Worm (Caenorhabditis elegans) whole organism, L3 larva: Measurements from ENCODE around the gene aptf-3.

Experiments
- ZK546.5 ChIP-seq: sonication (generic microtip); optimal IDR thresholded peaks from 2 replicates; lab custom pipeline; 2017; ENCODE audit warnings: missing biosample characterization, missing genetic modification characterization
- aly-2 ChIP-seq: fragments of 150-350 bp; optimal IDR thresholded peaks from 2 replicates; lab custom pipeline; 2014; ENCODE audit warnings: missing biosample characterization, missing genetic modification characterization
- ceh-16 ChIP-seq: sonication (generic microtip); optimal IDR thresholded peaks from 2 replicates; lab custom pipeline; 2017; ENCODE audit warnings: missing biosample characterization, missing genetic modification characterization
- ceh-82 ChIP-seq: fragments of 150-350 bp; optimal IDR thresholded peaks from 2 replicates; lab custom pipeline; 2014; ENCODE audit warnings: missing biosample characterization, missing genetic modification characterization
- ceh-9 ChIP-seq: sonication (generic microtip); optimal IDR thresholded peaks from 2 replicates; lab custom pipeline; 2018; ENCODE audit warnings: missing biosample characterization, missing genetic modification characterization
- daf-12 ChIP-seq: fragments of 150-350 bp; optimal IDR thresholded peaks from 2 replicates; lab custom pipeline; 2014; ENCODE audit warnings: missing biosample characterization, missing genetic modification reagents, missing genetic modification characterization
- egl-27 ChIP-seq: sonication (generic microtip); optimal IDR thresholded peaks from 4 replicates; lab custom pipeline; 2017; ENCODE audit warnings: missing biosample characterization, missing genetic modification reagents, missing genetic modification characterization
- egl-5 ChIP-seq: fragments of 150-350 bp; optimal IDR thresholded peaks from 2 replicates; lab custom pipeline; 2017; ENCODE audit warnings: missing biosample characterization, missing genetic modification reagents, missing genetic modification characterization, inconsistent platforms
- elt-1 ChIP-seq: fragments of 150-350 bp; optimal IDR thresholded peaks from 2 replicates; lab custom pipeline; 2014; ENCODE audit warnings: missing biosample characterization, missing genetic modification characterization
- elt-2 ChIP-seq: sonication (generic microtip); optimal IDR thresholded peaks from 2 replicates; lab custom pipeline; 2016; ENCODE audit warnings: missing genetic modification reagents, mild to moderate bottlenecking, missing genetic modification characterization, missing compliant biosample characterization
- elt-3 ChIP-seq, 3 experiments: fragments of 150-350 bp in 1 of 3; sonication (generic microtip) in 2 of 3; optimal IDR thresholded peaks; 2 replicates in 2 of 3; 4 replicates in 1 of 3; lab custom pipeline; 2014 to 2017; ENCODE audit warnings: missing biosample characterization in 3 of 3, missing genetic modification characterization in 3 of 3
- fkh-10 ChIP-seq: sonication (generic microtip); optimal IDR thresholded peaks from 2 replicates; lab custom pipeline; 2017; ENCODE audit warnings: missing biosample characterization, missing genetic modification reagents, missing genetic modification characterization
- fkh-2 ChIP-seq: fragments of 150-350 bp; optimal IDR thresholded peaks from 2 replicates; lab custom pipeline; 2014; ENCODE audit warnings: missing biosample characterization, missing genetic modification reagents, missing genetic modification characterization
- fos-1 ChIP-seq: fragments of 150-350 bp; optimal IDR thresholded peaks from 2 replicates; lab custom pipeline; 2014; ENCODE audit warnings: missing biosample characterization, missing genetic modification characterization
- jun-1 ChIP-seq: fragments of 150-350 bp; optimal IDR thresholded peaks from 2 replicates; lab custom pipeline; 2014; ENCODE audit warnings: missing biosample characterization, missing genetic modification reagents, missing genetic modification characterization
- lin-15B ChIP-seq: fragments of 150-350 bp; optimal IDR thresholded peaks from 2 replicates; lab custom pipeline; 2014; ENCODE audit warnings: missing biosample characterization, missing genetic modification characterization
- lin-39 ChIP-seq: fragments of 150-350 bp; optimal IDR thresholded peaks from 2 replicates; lab custom pipeline; 2018; ENCODE audit warnings: missing biosample characterization, missing genetic modification reagents, missing genetic modification characterization
- lsy-12 ChIP-seq: sonication (generic microtip); optimal IDR thresholded peaks from 2 replicates; lab custom pipeline; 2016; ENCODE audit warnings: mild to moderate bottlenecking, missing genetic modification characterization, missing compliant biosample characterization
- mdl-1 ChIP-seq: fragments of 150-350 bp; optimal IDR thresholded peaks from 2 replicates; lab custom pipeline; 2014; ENCODE audit warnings: missing biosample characterization, missing genetic modification characterization
- mml-1 ChIP-seq: fragments of 150-350 bp; sonication (generic microtip); optimal IDR thresholded peaks from 3 replicates; lab custom pipeline; 2014; ENCODE audit warnings: missing biosample characterization, missing genetic modification characterization
- nfya-1 ChIP-seq: sonication (generic microtip); optimal IDR thresholded peaks from 2 replicates; lab custom pipeline; 2017; ENCODE audit warnings: missing genetic modification characterization, mild to moderate bottlenecking, missing compliant biosample characterization, antibody characterized with exemption, moderate library complexity; ENCODE audit not compliant: insufficient read depth
- nhr-12 ChIP-seq: fragments of 150-350 bp; optimal IDR thresholded peaks from 2 replicates; lab custom pipeline; 2014; ENCODE audit warnings: missing biosample characterization, missing genetic modification characterization
- nhr-23 ChIP-seq: fragments of 150-350 bp; optimal IDR thresholded peaks from 2 replicates; lab custom pipeline; 2014; ENCODE audit warnings: missing biosample characterization, missing genetic modification reagents, missing genetic modification characterization
- nhr-237 ChIP-seq: fragments of 150-350 bp; optimal IDR thresholded peaks from 2 replicates; lab custom pipeline; 2014; ENCODE audit warnings: missing biosample characterization, missing genetic modification characterization
- nhr-25 ChIP-seq: sonication (generic microtip); optimal IDR thresholded peaks from 2 replicates; lab custom pipeline; 2017; ENCODE audit warnings: missing biosample characterization, missing genetic modification characterization
- nhr-28 ChIP-seq: fragments of 150-350 bp; optimal IDR thresholded peaks from 2 replicates; lab custom pipeline; 2014; ENCODE audit warnings: missing biosample characterization, missing genetic modification characterization
- nhr-43 ChIP-seq: sonication (generic microtip); optimal IDR thresholded peaks from 2 replicates; lab custom pipeline; 2016; ENCODE audit warnings: mild to moderate bottlenecking, missing genetic modification characterization, missing compliant biosample characterization; ENCODE audit not compliant: poor library complexity, severe bottlenecking
- nhr-67 ChIP-seq: fragments of 150-350 bp; optimal IDR thresholded peaks from 2 replicates; lab custom pipeline; 2014; ENCODE audit warnings: missing biosample characterization, missing genetic modification characterization
- nhr-77 ChIP-seq: fragments of 150-350 bp; optimal IDR thresholded peaks from 2 replicates; lab custom pipeline; 2014; ENCODE audit warnings: missing biosample characterization, missing genetic modification characterization
- pha-4 ChIP-seq: fragments of 150-350 bp; optimal IDR thresholded peaks from 2 replicates; lab custom pipeline; 2014; ENCODE audit warnings: missing biosample characterization, missing genetic modification reagents, missing genetic modification characterization
- pqm-1 ChIP-seq: fragments of 150-350 bp; optimal IDR thresholded peaks from 2 replicates; lab custom pipeline; 2017; ENCODE audit warnings: missing biosample characterization, missing genetic modification characterization, inconsistent platforms
- sea-2 ChIP-seq: fragments of 150-350 bp; sonication (generic microtip); optimal IDR thresholded peaks from 4 replicates; lab custom pipeline; 2014; ENCODE audit warnings: missing biosample characterization, missing genetic modification reagents, missing genetic modification characterization
- skn-1 ChIP-seq: fragments of 150-350 bp; optimal IDR thresholded peaks from 2 replicates; lab custom pipeline; 2014; ENCODE audit warnings: missing biosample characterization, missing genetic modification characterization
- snpc-4 ChIP-seq: fragments of 150-350 bp; optimal IDR thresholded peaks from 2 replicates; lab custom pipeline; 2014; ENCODE audit warnings: missing biosample characterization, missing genetic modification characterization
- tbx-2 ChIP-seq: sonication (generic microtip); optimal IDR thresholded peaks from 2 replicates; lab custom pipeline; 2016; ENCODE audit warnings: mild to moderate bottlenecking, missing genetic modification characterization, missing compliant biosample characterization
- unc-39 ChIP-seq: sonication (generic microtip); optimal IDR thresholded peaks from 4 replicates; lab custom pipeline; 2017; ENCODE audit warnings: missing biosample characterization, missing genetic modification characterization
- unc-62 ChIP-seq: fragments of 150-350 bp; sonication (generic microtip); optimal IDR thresholded peaks from 4 replicates; lab custom pipeline; 2014; ENCODE audit warnings: missing biosample characterization, missing genetic modification reagents, missing genetic modification characterization
- zag-1 ChIP-seq: fragments of 150-350 bp; optimal IDR thresholded peaks from 2 replicates; lab custom pipeline; 2014; ENCODE audit warnings: missing biosample characterization, missing genetic modification characterization
- ztf-11 ChIP-seq: fragments of 150-350 bp; optimal IDR thresholded peaks from 2 replicates; lab custom pipeline; 2014; ENCODE audit warnings: missing biosample characterization, missing genetic modification characterization
- ztf-4 ChIP-seq: fragments of 150-350 bp; optimal IDR thresholded peaks from 2 replicates; lab custom pipeline; 2014; ENCODE audit warnings: missing biosample characterization, missing genetic modification characterization

The aptf-3 gene

DNA sequence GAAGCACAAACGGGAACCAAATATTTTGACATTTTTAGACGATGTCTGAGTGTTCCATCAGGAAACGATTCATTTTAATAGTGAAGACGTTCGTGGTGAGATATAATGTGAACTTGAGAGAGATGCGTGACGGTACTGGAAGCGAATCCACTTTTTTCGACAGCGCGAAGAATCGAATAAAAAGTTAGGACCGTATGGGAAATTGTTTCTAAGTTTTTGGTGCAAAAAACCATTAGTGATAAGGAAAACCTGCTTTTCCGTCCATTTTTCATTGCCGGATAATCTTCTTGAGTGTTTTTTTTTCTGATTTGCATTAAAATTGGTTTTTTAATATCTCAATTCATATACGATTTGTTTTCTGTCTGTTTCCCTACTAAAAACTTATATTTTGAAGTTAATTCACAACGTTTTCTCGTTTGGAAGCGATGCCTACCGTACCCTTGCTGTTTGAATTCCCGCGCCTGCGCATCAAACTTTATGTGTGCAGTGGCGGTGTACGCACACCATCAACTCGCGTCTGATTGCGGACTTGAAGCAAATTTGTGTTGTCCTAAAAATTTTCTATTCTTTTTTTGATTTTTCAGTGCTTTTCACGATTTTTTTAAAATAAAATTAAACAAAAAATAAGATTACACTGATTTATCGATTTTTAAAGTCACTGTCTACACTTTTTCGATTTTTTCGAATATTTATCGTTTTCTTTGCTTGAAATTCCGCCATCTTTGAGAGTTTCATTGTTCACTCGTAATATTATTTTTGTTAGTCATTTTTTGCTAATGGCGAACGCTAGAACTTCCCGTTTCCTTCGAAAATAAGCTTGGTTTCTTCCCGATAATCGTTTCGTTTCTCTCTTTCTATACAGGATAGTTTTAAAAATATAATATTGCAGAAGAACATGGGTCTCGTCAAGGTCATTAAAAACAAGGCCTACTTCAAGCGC lies 24.7 kb upstream of the aptf-3 start, which contains the start of the genes col-38 and rpl-5 (continued):
- peak; percentile 77 for TF ChIP-seq lsy-12 (tag; lab: Kevin White, UChicago)
- no peak for TF ChIP-seq fkh-2
- peak; percentile 96 for TF ChIP-seq nhr-23 (tag; lab: Kevin White, UChicago)
- TF ChIP-seq, all 47 proteins: peak for 25

DNA sequence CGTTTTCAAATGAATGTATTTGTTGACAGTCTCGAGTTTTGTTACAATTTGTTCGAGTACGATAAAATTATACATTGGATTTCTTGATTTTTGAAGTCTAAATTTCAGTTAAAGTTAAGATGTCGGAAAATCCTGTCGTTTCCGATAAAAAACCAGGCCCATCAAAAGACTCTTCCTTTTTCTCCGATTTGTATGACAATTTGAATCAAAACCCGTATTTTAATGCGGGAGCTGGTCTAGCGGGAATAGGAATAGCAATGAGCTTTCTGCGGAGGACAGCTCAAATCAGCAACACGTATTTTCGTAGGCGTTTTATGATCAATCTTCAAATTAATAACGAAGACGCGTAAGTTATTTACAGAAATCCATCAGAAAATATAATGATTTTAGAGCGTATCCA lies 23.0 kb upstream of the aptf-3 start, which contains the start of gene bcs-1:
TSS of gene bcs-1 (plus strand) at position 109 of the 400 bp plus-strand sequence.
- no peak for TF ChIP-seq pha-4
- TF ChIP-seq mdl-1 = no peak
- TF ChIP-seq daf-12 = no peak
- no peak for TF ChIP-seq nhr-237 (tag; lab: Kevin White, UChicago)
- TF ChIP-seq unc-62 (GFP tag; lab: Kevin White, UChicago) = no peak
- no peak for TF ChIP-seq fos-1 (tag; lab: Kevin White, UChicago)
- TF ChIP-seq ceh-9 = no peak
- no peak for TF ChIP-seq zag-1
- no peak for TF ChIP-seq nfya-1 (tag; lab: Kevin White, UChicago)
- TF ChIP-seq pqm-1 (tag; lab: Kevin White, UChicago) = no peak
- no peak for TF ChIP-seq elt-3 (tag; optimal IDR thresholded peaks at IDR 0.05; lab: Kevin White, UChicago)
- TF ChIP-seq ceh-16 (tag; lab: Kevin White, UChicago) = no peak
- no peak for TF ChIP-seq nhr-28 (tag; lab: Kevin White, UChicago)
- no peak for TF ChIP-seq fkh-10 (GFP tag; lab: Kevin White, UChicago)
- TF ChIP-seq lin-15B (tag; lab: Kevin White, UChicago) = no peak
- no peak for TF ChIP-seq nhr-67 (tag; lab: Kevin White, UChicago)
- TF ChIP-seq fkh-2 = no peak
- TF ChIP-seq tbx-2 = no peak
- no peak for TF ChIP-seq aly-2 (tag; lab: Kevin White, UChicago)
- no peak for TF ChIP-seq ztf-11 (tag; lab: Kevin White, UChicago)

DNA sequence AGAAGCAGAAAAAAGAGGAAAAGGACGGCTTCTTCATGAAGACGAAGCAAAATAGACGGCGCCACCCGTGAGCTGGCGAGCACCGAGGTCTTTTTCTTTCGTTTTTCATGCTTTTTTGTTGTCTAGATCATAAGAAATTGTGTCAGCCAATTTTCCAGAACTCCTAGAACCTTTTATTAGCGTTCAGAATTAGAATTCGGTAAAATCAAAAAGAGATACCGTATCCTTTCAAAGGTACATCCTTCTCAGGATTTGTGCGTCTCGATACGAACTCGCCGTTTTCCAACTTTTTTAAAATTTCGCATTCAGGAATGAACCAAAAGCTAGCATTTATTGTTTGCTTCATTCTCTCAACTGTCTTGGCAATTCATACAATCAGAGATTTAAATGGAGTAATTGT lies 20.9 kb upstream of the aptf-3 start, which contains the start of gene F54C9.7:
TSS of gene F54C9.7 (plus strand) at position 301 of the 400 bp plus-strand sequence.
- TF ChIP-seq nhr-12 (tag; lab: Kevin White, UChicago) (no peak), egl-5 (tag; lab: Kevin White, UChicago) (no peak), nhr-28 (tag; lab: Kevin White, UChicago) (no peak), skn-1 (tag; lab: Kevin White, UChicago) (no peak), ztf-11 (tag; lab: Kevin White, UChicago) (no peak), lin-39 (no peak), nhr-25 (tag; lab: Kevin White, UChicago) (no peak), pqm-1 (tag; lab: Kevin White, UChicago) (no peak), mdl-1 (no peak)

DNA sequence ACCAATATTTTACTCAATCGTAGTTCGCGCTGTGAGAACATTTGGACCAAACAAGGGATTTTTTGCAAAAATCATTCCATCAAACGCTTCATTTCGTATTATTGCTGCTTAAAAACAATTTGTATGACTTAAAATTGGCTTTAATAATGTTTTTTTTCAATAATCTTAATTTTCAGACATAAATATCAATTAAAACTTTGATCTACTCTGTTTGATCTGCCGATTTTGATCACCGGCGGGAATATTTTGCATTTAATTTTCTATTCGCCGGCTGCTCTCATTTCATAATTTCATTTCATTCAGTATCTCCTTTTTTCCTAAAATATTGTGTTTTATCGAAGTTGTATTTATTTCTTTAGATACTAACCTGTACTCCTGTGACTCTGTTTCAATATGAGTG lies 18.8 kb upstream of the aptf-3 start, which contains the start of gene puf-5:
TSS of gene puf-5 (plus strand) at position 358 of the 400 bp plus-strand sequence.
- TF ChIP-seq nhr-77 (tag; lab: Kevin White, UChicago) (no peak), elt-3 (tag; optimal IDR thresholded peaks at IDR 0.05; lab: Kevin White, UChicago) (no peak), ceh-82 (tag; lab: Kevin White, UChicago) (no peak), unc-62 (GFP tag; lab: Kevin White, UChicago) (no peak), lin-39 (no peak), snpc-4 (tag; lab: Kevin White, UChicago) (no peak), daf-12 (no peak), egl-5 (tag; lab: Kevin White, UChicago) (no peak), egl-27 (tag; lab: Kevin White, UChicago) (no peak), skn-1 (tag; lab: Kevin White, UChicago) (no peak)
- TF ChIP-seq, all 47 proteins: peak for 0

DNA sequence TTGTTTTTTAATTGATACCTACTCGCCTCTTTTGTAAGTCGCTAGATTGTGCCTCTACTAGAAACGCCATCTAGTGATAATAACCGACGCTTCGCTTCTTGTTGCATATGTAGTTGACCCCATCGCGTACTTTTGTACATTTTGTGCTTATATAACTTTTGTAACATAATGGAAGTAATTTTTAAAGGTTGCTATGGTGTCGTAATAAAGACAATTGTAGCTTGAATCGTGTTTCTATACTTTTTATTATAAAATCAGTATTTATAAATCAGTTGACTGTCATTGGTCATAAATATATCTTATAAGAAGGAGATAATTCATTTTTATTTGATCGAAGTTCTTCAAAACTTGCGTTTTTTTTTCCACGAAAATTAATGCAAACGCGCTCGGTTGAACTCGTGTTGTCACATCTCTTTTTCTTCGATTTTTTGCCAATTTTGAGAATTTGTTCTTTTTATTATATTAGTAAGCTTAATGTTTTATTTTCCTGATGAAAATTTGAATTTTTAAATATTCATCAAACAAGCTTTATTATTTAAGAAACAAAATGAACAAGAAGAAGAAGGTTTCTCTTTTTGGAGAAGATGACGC lies 16.4 kb upstream of the aptf-3 start, which contains the start of gene F54C9.9:
TSS of gene F54C9.9 (plus strand) at position 541 of the 591 bp plus-strand sequence.
- TF ChIP-seq sea-2 (GFP tag; lab: Kevin White, UChicago) = no peak
- no peak for TF ChIP-seq nhr-43 (tag; lab: Kevin White, UChicago)
- no peak for TF ChIP-seq elt-3 (tag; optimal IDR thresholded peaks at IDR 0.05; lab: Kevin White, UChicago)
- TF ChIP-seq ztf-4 (tag; lab: Kevin White, UChicago) = no peak
- TF ChIP-seq nhr-77 (tag; lab: Kevin White, UChicago) = no peak
- TF ChIP-seq lin-15B (tag; lab: Kevin White, UChicago) = peak; percentile 42
- no peak for TF ChIP-seq ZK546.5
- no peak for TF ChIP-seq tbx-2
- no peak for TF ChIP-seq nhr-237 (tag; lab: Kevin White, UChicago)
- no peak for TF ChIP-seq egl-5 (tag; lab: Kevin White, UChicago)
- TF ChIP-seq jun-1 (tag; lab: Kevin White, UChicago) = no peak
- no peak for TF ChIP-seq fos-1 (tag; lab: Kevin White, UChicago)
- TF ChIP-seq fkh-2 = no peak
- peak; percentile 71 for TF ChIP-seq pha-4
- TF ChIP-seq mml-1 (tag; lab: Kevin White, UChicago) = no peak
- peak; percentile 21 for TF ChIP-seq nfya-1 (tag; lab: Kevin White, UChicago)
- no peak for TF ChIP-seq elt-2 (tag; lab: Kevin White, UChicago)
- no peak for TF ChIP-seq nhr-23 (tag; lab: Kevin White, UChicago)
- no peak for TF ChIP-seq elt-1
- peak; percentile 35 for TF ChIP-seq nhr-67 (tag; lab: Kevin White, UChicago)
- no peak for TF ChIP-seq unc-39 (tag; lab: Kevin White, UChicago)
- no peak for TF ChIP-seq nhr-28 (tag; lab: Kevin White, UChicago)
- TF ChIP-seq, all 47 proteins: peak for 4
